Worm (Caenorhabditis elegans) whole organism, midembryonic: ENCODE data around the gene ZK1086.3.

Experiments
- T22C8.4 ChIP-seq: fragments of 200-800 bp; sonication (Bioruptor generic); IDR thresholded peaks from 2 replicates; pipeline ENCODE4 v1.3.6; 2022; ENCODE audit warnings: missing genetic modification characterization, missing compliant biosample characterization
- cog-1 ChIP-seq: sonication (generic microtip); optimal IDR thresholded peaks from 2 replicates; lab custom pipeline; 2016; ENCODE audit warnings: missing genetic modification characterization, missing compliant biosample characterization
- flt-1 ChIP-seq: fragments of 200-800 bp; sonication (Bioruptor generic); IDR thresholded peaks from 2 replicates; pipeline ENCODE4 v1.3.6; 2022; ENCODE audit warnings: missing genetic modification characterization, missing compliant biosample characterization
- klf-2 ChIP-seq: fragments of 200-800 bp; sonication (Bioruptor generic); conservative IDR thresholded peaks from 2 replicates; pipeline ENCODE4 v1.3.6; 2022; ENCODE audit warnings: missing genetic modification reagents, missing genetic modification characterization, missing compliant biosample characterization
- med-1 ChIP-seq: sonication (generic microtip); optimal IDR thresholded peaks from 2 replicates; lab custom pipeline; 2017; ENCODE audit warnings: missing genetic modification characterization, mild to moderate bottlenecking, missing compliant biosample characterization, antibody characterized with exemption, missing genetic modification reagents; ENCODE audit not compliant: insufficient read depth
- ref-1 ChIP-seq: fragments of 200-800 bp; sonication (Bioruptor generic); conservative IDR thresholded peaks from 2 replicates; pipeline ENCODE4 v1.3.6; 2022; ENCODE audit warnings: missing genetic modification reagents, missing genetic modification characterization, missing compliant biosample characterization
- tab-1 ChIP-seq: fragments of 200-800 bp; sonication (Bioruptor generic); IDR thresholded peaks from 2 replicates; pipeline ENCODE4 v1.3.6; 2022; ENCODE audit warnings: missing genetic modification characterization, missing compliant biosample characterization
- ztf-23 ChIP-seq: fragments of 200-800 bp; sonication (Bioruptor generic); IDR thresholded peaks from 2 replicates; pipeline ENCODE4 v1.3.6; 2022; ENCODE audit warnings: missing genetic modification reagents, missing genetic modification characterization, missing compliant biosample characterization
- ztf-29 ChIP-seq: fragments of 200-800 bp; sonication (Bioruptor generic); IDR thresholded peaks from 2 replicates; pipeline ENCODE4 v1.3.6; 2022; ENCODE audit warnings: missing genetic modification reagents, missing genetic modification characterization, missing compliant biosample characterization

The ZK1086.3 gene

ce11 chrX:13755469-13755868, 35.2 kb upstream of the ZK1086.3 start, which contains the start of gene aakb-1:
Gene aakb-1, plus strand, starts transcription at chrX:13755769.
- TF ChIP-seq ztf-23 (GFP tag; lab: Robert Waterston, UW) (no peak), med-1 (no peak), flt-1 (GFP tag; lab: Robert Waterston, UW) (no peak), ztf-29 (no peak), ref-1 (no peak), tab-1 (GFP tag; lab: Robert Waterston, UW) (no peak), klf-2 (no peak), cog-1 (tag; lab: Kevin White, UChicago) (no peak), T22C8.4 (GFP tag; lab: Robert Waterston, UW) (no peak)

- TF ChIP-seq med-1 = no peak
- TF ChIP-seq ref-1 = no peak
- TF ChIP-seq klf-2 = no peak
- no peak for TF ChIP-seq ztf-29
- no peak for TF ChIP-seq flt-1 (GFP tag; lab: Robert Waterston, UW)
Measured at ce11 chrX:13759676-13760447, 30.8 kb upstream of the ZK1086.3 start, which contains the start of gene cest-13. Gene cest-13, plus strand, starts transcription at chrX:13760237.

- TF ChIP-seq T22C8.4 (GFP tag; lab: Robert Waterston, UW) (no peak), med-1 (no peak), ztf-29 (no peak), ztf-23 (GFP tag; lab: Robert Waterston, UW) (no peak), flt-1 (GFP tag; lab: Robert Waterston, UW) (no peak), tab-1 (GFP tag; lab: Robert Waterston, UW) (no peak), cog-1 (tag; lab: Kevin White, UChicago) (no peak), klf-2 (no peak), ref-1 (no peak)
Measured at ce11 chrX:13767282-13767681, 23.4 kb upstream of the ZK1086.3 start.

ce11 chrX:13768562-13768961, 22.1 kb upstream of the ZK1086.3 start:
- no peak for TF ChIP-seq ztf-23 (GFP tag; lab: Robert Waterston, UW)
- no peak for TF ChIP-seq cog-1 (tag; lab: Kevin White, UChicago)
- no peak for TF ChIP-seq med-1
- TF ChIP-seq T22C8.4 (GFP tag; lab: Robert Waterston, UW) = no peak
- no peak for TF ChIP-seq tab-1 (GFP tag; lab: Robert Waterston, UW)
- no peak for TF ChIP-seq flt-1 (GFP tag; lab: Robert Waterston, UW)
- TF ChIP-seq ref-1 = no peak
- no peak for TF ChIP-seq ztf-29
- TF ChIP-seq klf-2 = no peak

DNA sequence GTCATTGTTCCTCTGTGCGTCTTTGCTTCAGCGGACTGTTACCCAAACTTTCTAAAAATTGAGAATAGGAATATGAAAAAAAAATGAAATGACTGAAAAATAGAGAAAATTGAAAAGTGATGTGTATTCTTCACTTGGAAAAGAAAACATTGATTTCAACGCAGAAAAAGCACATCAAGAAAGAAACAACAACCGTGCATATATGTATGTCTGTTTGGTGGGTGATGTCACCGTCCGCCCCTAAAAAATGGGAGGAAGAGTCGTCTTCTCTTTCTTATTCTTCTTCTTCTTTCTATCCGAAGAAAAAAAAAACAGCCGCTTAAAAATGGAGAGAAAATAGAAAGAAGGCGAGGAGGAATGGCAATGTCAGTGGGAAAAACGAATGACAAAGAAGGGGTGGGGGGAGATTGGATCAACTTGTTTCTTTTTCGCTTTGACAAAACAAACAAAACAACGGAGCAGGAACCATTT, 20.1 kb upstream of the ZK1086.3 start, which contains the start of gene nkb-3:
Gene nkb-3, minus strand, starts transcription at position 51 of the 471 bp plus-strand sequence.
- TF ChIP-seq klf-2 = no peak
- TF ChIP-seq flt-1 (GFP tag; lab: Robert Waterston, UW) = no peak
- no peak for TF ChIP-seq tab-1 (GFP tag; lab: Robert Waterston, UW)
- no peak for TF ChIP-seq ref-1

- TF ChIP-seq T22C8.4 (GFP tag; lab: Robert Waterston, UW) (no peak), tab-1 (GFP tag; lab: Robert Waterston, UW) (no peak), flt-1 (GFP tag; lab: Robert Waterston, UW) (no peak), ref-1 (no peak), ztf-23 (GFP tag; lab: Robert Waterston, UW) (no peak), cog-1 (tag; lab: Kevin White, UChicago) (no peak), ztf-29 (no peak), med-1 (no peak), klf-2 (no peak)
Measured at ce11 chrX:13772734-13773133, 17.9 kb upstream of the ZK1086.3 start.

DNA sequence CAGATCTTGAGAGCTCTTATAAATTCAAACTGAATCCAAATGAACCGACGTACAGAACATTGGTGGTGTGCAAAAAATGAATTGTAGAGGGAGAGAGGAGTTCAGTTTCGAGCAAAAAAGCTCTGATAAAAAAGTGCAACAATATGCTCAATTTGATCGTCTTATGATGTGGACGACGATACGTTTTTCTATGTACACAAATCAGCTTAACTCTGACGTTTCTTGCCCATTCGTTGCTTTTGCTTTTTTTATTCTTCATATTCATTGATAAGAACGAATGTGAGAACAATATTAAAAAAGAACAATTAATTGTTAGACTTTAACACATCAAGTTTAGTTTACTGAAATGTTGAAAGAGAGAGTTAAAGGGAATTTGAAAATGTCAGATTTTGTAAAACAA, 16.5 kb upstream of the ZK1086.3 start:
- no peak for TF ChIP-seq T22C8.4 (GFP tag; lab: Robert Waterston, UW)

DNA sequence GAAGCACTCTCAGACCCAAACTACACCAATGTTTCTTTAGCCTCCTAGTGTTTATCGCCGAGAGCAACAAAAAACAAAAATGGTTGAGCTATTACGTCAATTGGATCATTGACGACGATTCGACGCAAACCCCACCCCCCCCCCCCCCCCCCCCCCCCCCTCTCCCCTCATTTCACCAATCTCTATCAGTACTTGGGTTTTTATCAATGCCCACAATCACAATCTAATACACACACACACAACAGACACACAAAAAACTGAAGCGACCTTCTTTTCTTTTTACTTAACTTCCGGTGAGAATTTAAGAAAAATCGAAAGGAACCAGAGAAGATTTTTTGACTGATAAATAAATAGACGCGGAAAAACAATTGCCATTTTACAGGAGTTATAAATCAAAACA, 15.1 kb upstream of the ZK1086.3 start:
- TF ChIP-seq klf-2 (no peak), flt-1 (GFP tag; lab: Robert Waterston, UW) (no peak), tab-1 (GFP tag; lab: Robert Waterston, UW) (no peak), T22C8.4 (GFP tag; lab: Robert Waterston, UW) (no peak), ref-1 (no peak), ztf-29 (no peak), med-1 (no peak), ztf-23 (GFP tag; lab: Robert Waterston, UW) (no peak), cog-1 (tag; lab: Kevin White, UChicago) (no peak)

DNA sequence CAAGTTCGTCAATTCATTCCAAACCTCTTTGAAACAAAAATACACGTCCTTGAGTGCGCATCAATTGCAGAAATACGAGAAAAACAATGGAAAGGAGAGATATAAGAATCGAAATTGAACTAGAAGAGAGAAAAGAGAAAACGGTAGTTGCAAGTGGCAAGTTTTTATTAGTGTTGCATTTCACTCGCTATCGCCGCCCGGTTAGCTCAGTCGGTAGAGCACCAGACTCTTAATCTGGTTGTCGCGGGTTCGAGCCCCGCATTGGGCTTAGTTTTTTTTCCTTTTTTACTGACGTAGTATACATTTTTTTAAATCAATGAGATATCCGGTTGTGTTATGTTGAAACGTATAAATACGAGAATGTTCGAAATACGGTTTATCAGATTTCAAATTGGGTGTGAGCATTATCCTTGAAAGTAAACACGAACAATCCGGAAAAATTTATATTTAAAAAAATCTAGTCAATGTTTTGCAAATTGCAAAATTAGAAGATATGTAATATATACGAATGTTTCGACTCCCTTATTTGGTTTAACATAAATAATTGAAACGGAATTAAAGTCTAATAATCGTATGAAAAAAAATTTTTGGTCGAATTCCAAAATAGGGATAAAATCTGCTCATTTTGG, 9.1 kb upstream of the ZK1086.3 start:
- peak; percentile 70 for TF ChIP-seq ztf-23 (GFP tag; lab: Robert Waterston, UW)
- TF ChIP-seq klf-2 = peak; percentile 69
- no peak; the same call in none of the 2 replicates for TF ChIP-seq flt-1 (GFP tag; lab: Robert Waterston, UW)
- TF ChIP-seq med-1 = no peak
- peak; percentile 49; the same call in 1 of the 2 replicates for TF ChIP-seq tab-1 (GFP tag; lab: Robert Waterston, UW)
- TF ChIP-seq T22C8.4 (GFP tag; lab: Robert Waterston, UW) = no peak

DNA sequence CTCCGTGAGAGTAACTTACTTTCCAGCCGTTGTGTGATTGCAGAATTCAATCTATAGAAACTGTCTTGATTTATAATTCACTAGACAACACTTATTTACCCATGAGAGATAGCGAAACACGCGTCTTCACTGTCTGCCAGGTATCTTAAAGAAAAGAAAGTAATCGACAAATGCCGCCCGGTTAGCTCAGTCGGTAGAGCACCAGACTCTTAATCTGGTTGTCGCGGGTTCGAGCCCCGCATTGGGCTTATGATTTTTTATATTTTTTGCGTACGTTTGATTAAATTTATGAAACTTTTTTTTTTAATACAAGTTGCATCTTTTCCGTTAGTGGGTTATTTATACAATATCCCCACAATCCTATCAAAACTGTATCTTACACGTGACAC, 8.6 kb upstream of the ZK1086.3 start:
- TF ChIP-seq ztf-23 (GFP tag; lab: Robert Waterston, UW) (no peak), cog-1 (tag; lab: Kevin White, UChicago) (no peak), med-1 (no peak), flt-1 (GFP tag; lab: Robert Waterston, UW) (peak; percentile 78), tab-1 (GFP tag; lab: Robert Waterston, UW) (no peak), ztf-29 (no peak), ref-1 (no peak), T22C8.4 (GFP tag; lab: Robert Waterston, UW) (no peak)
